Fruit fly (Drosophila melanogaster) whole organism, adult: Measurements from ENCODE around the gene LManIV.
A peak's percentile ranks its signal among the peaks of the same experiment; 100 is the strongest.

ENCODE experiments used
- CG11617 ChIP-seq: fragments of 200-800 bp; sonication (Bioruptor generic); optimal IDR thresholded peaks from 2 replicates; lab custom pipeline; 2017; ENCODE audit warnings: mild to moderate bottlenecking, missing biosample characterization, missing genetic modification reagents, missing genetic modification characterization
- CG12768 ChIP-seq: fragments of 200-800 bp; sonication (Bioruptor generic); optimal IDR thresholded peaks from 2 replicates; lab custom pipeline; 2017; ENCODE audit warnings: missing biosample characterization, missing genetic modification characterization, mild to moderate bottlenecking, moderate library complexity, missing genetic modification reagents
- CG14711 ChIP-seq: fragments of 200-800 bp; sonication (Bioruptor generic); optimal IDR thresholded peaks from 2 replicates; lab custom pipeline; 2018; ENCODE audit warnings: missing biosample characterization, mild to moderate bottlenecking, missing genetic modification characterization, moderate library complexity
- CG1620 ChIP-seq: fragments of 200-800 bp; sonication (Bioruptor generic); optimal IDR thresholded peaks from 2 replicates; lab custom pipeline; 2016; ENCODE audit warnings: missing biosample characterization, missing genetic modification characterization
- CG33017 ChIP-seq: fragments of 200-800 bp; sonication (Bioruptor generic); optimal IDR thresholded peaks from 2 replicates; lab custom pipeline; 2018; ENCODE audit warnings: missing biosample characterization, mild to moderate bottlenecking, missing genetic modification characterization, moderate library complexity
- CG5204 ChIP-seq: fragments of 200-800 bp; sonication (Bioruptor generic); optimal IDR thresholded peaks from 2 replicates; lab custom pipeline; 2016; ENCODE audit warnings: missing biosample characterization, missing genetic modification characterization
- CG7045 ChIP-seq: fragments of 200-800 bp; sonication (Bioruptor generic); optimal IDR thresholded peaks from 2 replicates; lab custom pipeline; 2017; ENCODE audit warnings: missing biosample characterization, mild to moderate bottlenecking, missing genetic modification characterization
- CG7101 ChIP-seq: fragments of 200-800 bp; sonication (Bioruptor generic); optimal IDR thresholded peaks from 2 replicates; lab custom pipeline; 2018; ENCODE audit warnings: missing biosample characterization, mild to moderate bottlenecking, missing genetic modification characterization, moderate library complexity
- Clk ChIP-seq: fragments of 200-800 bp; sonication (Bioruptor generic); optimal IDR thresholded peaks from 2 replicates; lab custom pipeline; 2017; ENCODE audit warnings: missing biosample characterization, missing genetic modification characterization
- Crg-1 ChIP-seq: fragments of 200-800 bp; sonication (Bioruptor generic); optimal IDR thresholded peaks from 2 replicates; lab custom pipeline; 2016; ENCODE audit warnings: missing biosample characterization, missing genetic modification characterization
- Hr96 ChIP-seq: fragments of 200-800 bp; sonication (Bioruptor generic); optimal IDR thresholded peaks from 2 replicates; lab custom pipeline; 2016; ENCODE audit warnings: missing biosample characterization, missing genetic modification characterization
- Mnt ChIP-seq: fragments of 200-800 bp; sonication (Bioruptor generic); optimal IDR thresholded peaks from 2 replicates; lab custom pipeline; 2016; ENCODE audit warnings: missing biosample characterization, mild to moderate bottlenecking, missing genetic modification characterization
- bab1 ChIP-seq: fragments of 200-800 bp; sonication (Bioruptor generic); optimal IDR thresholded peaks from 3 replicates; lab custom pipeline; 2019; ENCODE audit warnings: missing biosample characterization, mild to moderate bottlenecking, missing genetic modification characterization, moderate library complexity
- cic ChIP-seq: fragments of 200-800 bp; sonication (Bioruptor generic); optimal IDR thresholded peaks from 2 replicates; lab custom pipeline; 2017; ENCODE audit warnings: missing biosample characterization, mild to moderate bottlenecking, missing genetic modification characterization, moderate library complexity
- cnc ChIP-seq, 2 experiments: fragments of >200 bp; optimal IDR thresholded peaks; 2 replicates each; lab custom pipeline; 2017
- kay ChIP-seq: fragments of 200-800 bp; sonication (Bioruptor generic); peaks from one replicate; lab custom pipeline; 2016; ENCODE audit warnings: missing biosample characterization, missing genetic modification characterization, borderline replicate concordance
- ovo ChIP-seq: fragments of 200-800 bp; sonication (Bioruptor generic); optimal IDR thresholded peaks from 2 replicates; lab custom pipeline; 2016; ENCODE audit warnings: missing biosample characterization, missing genetic modification characterization
- pad ChIP-seq: fragments of 200-800 bp; sonication (Bioruptor generic); optimal IDR thresholded peaks from 3 replicates; lab custom pipeline; 2017; ENCODE audit warnings: missing biosample characterization, missing genetic modification characterization, mild to moderate bottlenecking, moderate library complexity, missing genetic modification reagents
- tj ChIP-seq: fragments of 200-800 bp; sonication (Bioruptor generic); optimal IDR thresholded peaks from 3 replicates; lab custom pipeline; 2017; ENCODE audit warnings: missing biosample characterization, mild to moderate bottlenecking, missing genetic modification characterization, moderate library complexity
- toe ChIP-seq: fragments of 200-800 bp; sonication (Bioruptor generic); optimal IDR thresholded peaks from 2 replicates; lab custom pipeline; 2016; ENCODE audit warnings: missing biosample characterization, missing genetic modification characterization

The LManIV gene

dm6 chr2L:8734304-8734703 is 37.8 kb downstream of the LManIV start:
- no peak for TF ChIP-seq kay (GFP tag; lab: Kevin White, UChicago)
- TF ChIP-seq CG7045 (GFP tag; lab: Kevin White, UChicago) = no peak
- TF ChIP-seq ovo (GFP tag; lab: Kevin White, UChicago) = no peak
- TF ChIP-seq CG14711 = no peak
- no peak for TF ChIP-seq CG12768 (GFP tag; lab: Kevin White, UChicago)
- TF ChIP-seq cic (GFP tag; lab: Kevin White, UChicago) = no peak
- no peak for TF ChIP-seq Hr96 (GFP tag; lab: Kevin White, UChicago)
- TF ChIP-seq CG11617 (GFP tag; lab: Kevin White, UChicago) = no peak
- TF ChIP-seq Mnt (GFP tag; lab: Kevin White, UChicago) = no peak

DNA sequence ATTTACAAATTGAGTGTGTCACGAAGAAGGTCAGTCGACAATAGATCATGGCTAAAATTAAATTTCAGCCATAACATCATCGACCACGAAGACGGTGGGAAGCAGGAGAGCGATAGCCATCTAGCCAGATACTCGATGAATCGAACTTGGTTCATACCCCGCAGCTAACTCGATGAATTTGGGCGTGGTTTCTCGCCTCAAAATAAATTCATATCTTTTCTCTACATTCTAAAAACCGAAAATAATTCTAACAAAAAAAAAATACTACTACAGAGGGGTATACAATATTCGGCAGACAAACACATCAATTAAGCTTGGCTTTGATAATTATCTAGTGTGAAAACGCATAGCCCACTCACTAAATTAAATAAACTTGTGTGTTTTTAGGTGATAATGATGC is 39.4 kb downstream of the LManIV start:
- no peak for TF ChIP-seq pad (GFP tag; lab: Kevin White, UChicago)
- TF ChIP-seq Crg-1 (GFP tag; lab: Kevin White, UChicago) = no peak
- no peak for TF ChIP-seq CG14711
- no peak for TF ChIP-seq cnc (optimal IDR thresholded peaks at IDR 0.05; lab: Kevin White, UChicago)
- TF ChIP-seq Hr96 (GFP tag; lab: Kevin White, UChicago) = no peak
- TF ChIP-seq kay (GFP tag; lab: Kevin White, UChicago) = no peak
- no peak for TF ChIP-seq ovo (GFP tag; lab: Kevin White, UChicago)
- no peak for TF ChIP-seq toe (GFP tag; lab: Kevin White, UChicago)
- no peak for TF ChIP-seq CG1620 (GFP tag; lab: Kevin White, UChicago)
- no peak for TF ChIP-seq CG7045 (GFP tag; lab: Kevin White, UChicago)
- no peak for TF ChIP-seq Clk
- TF ChIP-seq CG5204 (GFP tag; lab: Kevin White, UChicago) = no peak

dm6 chr2L:8721028-8721427 is 51.1 kb downstream of the LManIV start:
- TF ChIP-seq CG33017 (tag; lab: Kevin White, UChicago) = no peak
- no peak for TF ChIP-seq toe (GFP tag; lab: Kevin White, UChicago)
- TF ChIP-seq cic (GFP tag; lab: Kevin White, UChicago) = no peak
- no peak for TF ChIP-seq Crg-1 (GFP tag; lab: Kevin White, UChicago)
- no peak for TF ChIP-seq bab1
- no peak for TF ChIP-seq Hr96 (GFP tag; lab: Kevin White, UChicago)
- TF ChIP-seq CG5204 (GFP tag; lab: Kevin White, UChicago) = no peak
- TF ChIP-seq CG7101 (tag; lab: Kevin White, UChicago) = no peak
- TF ChIP-seq Clk = no peak
- TF ChIP-seq kay (GFP tag; lab: Kevin White, UChicago) = no peak
- no peak for TF ChIP-seq tj (GFP tag; lab: Kevin White, UChicago)
- TF ChIP-seq CG7045 (GFP tag; lab: Kevin White, UChicago) = no peak
- TF ChIP-seq Mnt (GFP tag; lab: Kevin White, UChicago) = no peak
- no peak for TF ChIP-seq CG14711
- TF ChIP-seq CG12768 (GFP tag; lab: Kevin White, UChicago) = no peak

DNA sequence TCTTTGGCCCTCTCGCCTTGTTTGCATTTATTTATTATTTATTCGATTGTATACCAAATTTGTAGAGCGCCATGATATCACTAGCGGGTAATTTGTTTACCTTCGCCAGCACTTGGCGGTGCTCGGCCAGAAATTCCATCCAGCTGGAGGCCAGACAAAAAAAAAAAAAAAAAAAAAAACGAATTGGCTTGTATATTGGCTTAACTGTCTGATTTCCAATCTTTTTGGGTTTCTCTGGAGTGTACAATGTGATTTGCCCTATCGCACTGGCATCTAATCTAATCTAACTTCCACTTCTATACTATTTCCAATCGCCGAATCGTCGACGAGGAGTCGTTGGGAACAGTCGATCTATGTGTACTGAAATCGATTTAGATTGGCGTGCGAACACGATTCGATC is 52.4 kb downstream of the LManIV start:
- TF ChIP-seq CG7045 (GFP tag; lab: Kevin White, UChicago) (no peak), Crg-1 (GFP tag; lab: Kevin White, UChicago) (no peak), CG12768 (GFP tag; lab: Kevin White, UChicago) (no peak), toe (GFP tag; lab: Kevin White, UChicago) (no peak), cic (GFP tag; lab: Kevin White, UChicago) (peak; percentile 61), ovo (GFP tag; lab: Kevin White, UChicago) (no peak), kay (GFP tag; lab: Kevin White, UChicago) (peak; percentile 30), pad (GFP tag; lab: Kevin White, UChicago) (no peak), bab1 (no peak), CG14711 (no peak)
